Worm (Caenorhabditis elegans) whole organism, late embryonic: Measurements from ENCODE around the gene K06H6.1.

Experiments
- ceh-18 ChIP-seq: sonication (generic microtip); optimal IDR thresholded peaks from 2 replicates; lab custom pipeline; 2016; ENCODE audit warnings: missing genetic modification characterization, missing compliant biosample characterization
- ceh-30 ChIP-seq: fragments of 150-350 bp; optimal IDR thresholded peaks from 2 replicates; lab custom pipeline; 2014; ENCODE audit warnings: missing biosample characterization, missing genetic modification characterization
- dmd-4 ChIP-seq: sonication (generic microtip); optimal IDR thresholded peaks from 2 replicates; lab custom pipeline; 2016; ENCODE audit warnings: borderline replicate concordance, missing genetic modification characterization, missing compliant biosample characterization
- elt-2 ChIP-seq: sonication (generic microtip); optimal IDR thresholded peaks from 2 replicates; lab custom pipeline; 2016; ENCODE audit warnings: missing genetic modification reagents, missing genetic modification characterization, missing compliant biosample characterization
- ets-4 ChIP-seq: sonication (generic microtip); optimal IDR thresholded peaks from 2 replicates; lab custom pipeline; 2016; ENCODE audit warnings: missing genetic modification characterization, missing compliant biosample characterization
- fkh-6 ChIP-seq: sonication (generic microtip); optimal IDR thresholded peaks from 2 replicates; lab custom pipeline; 2016; ENCODE audit warnings: missing genetic modification characterization, missing compliant biosample characterization
- pha-4 ChIP-seq: fragments of 150-350 bp; optimal IDR thresholded peaks from 2 replicates; lab custom pipeline; 2018; ENCODE audit warnings: missing biosample characterization, missing genetic modification reagents, missing genetic modification characterization
- ref-2 ChIP-seq: sonication (generic microtip); optimal IDR thresholded peaks from 2 replicates; lab custom pipeline; 2016; ENCODE audit warnings: missing genetic modification characterization, missing compliant biosample characterization
- unc-86 ChIP-seq: sonication (generic microtip); optimal IDR thresholded peaks from 2 replicates; lab custom pipeline; 2016; ENCODE audit warnings: missing genetic modification characterization, missing compliant biosample characterization

DNA sequence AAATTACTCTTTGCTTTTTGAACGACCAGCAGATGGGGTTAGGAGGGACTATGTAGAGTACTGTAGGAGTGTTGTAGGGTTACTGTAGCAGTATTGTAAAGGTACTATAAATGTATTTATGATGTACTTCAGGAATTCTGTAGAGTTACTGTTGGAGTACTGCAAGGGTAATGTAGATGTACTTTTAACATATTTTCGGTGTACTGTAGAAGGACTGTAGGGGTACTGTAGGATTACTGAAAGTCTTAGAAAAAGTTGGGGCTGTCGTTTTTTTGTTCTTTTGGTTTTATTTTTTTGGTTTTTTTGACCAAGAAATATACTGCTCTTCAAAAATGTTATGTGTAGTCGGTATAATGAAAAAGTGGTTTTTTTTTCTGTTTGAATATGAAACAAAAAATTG lies 10.7 kb downstream of the K06H6.1 start:
- TF ChIP-seq ceh-30 (tag; lab: Kevin White, UChicago) (no peak), elt-2 (tag; lab: Kevin White, UChicago) (no peak), pha-4 (no peak), fkh-6 (tag; lab: Kevin White, UChicago) (no peak), unc-86 (tag; lab: Kevin White, UChicago) (no peak), ets-4 (tag; lab: Kevin White, UChicago) (no peak), ceh-18 (tag; lab: Kevin White, UChicago) (no peak), dmd-4 (tag; lab: Kevin White, UChicago) (no peak), ref-2 (tag; lab: Kevin White, UChicago) (no peak)
